Worm (Caenorhabditis elegans): ENCODE results near the gene odc-1.

odc-1 gene

ce11 chrV:6900173-6900638 is at the start of gene odc-1:
Gene odc-1 (minus strand): TSS chrV:6900223.
- TF ChIP-seq lin-35 (GFP tag; optimal IDR thresholded peaks at IDR 0.05) (peak in 1 of 2 experiments; percentile 17), dsc-1 (tag; optimal IDR thresholded peaks at IDR 0.05) (no peak), mab-9 (GFP tag; IDR thresholded peaks at IDR 0.05) (no peak), ceh-90 (tag; optimal IDR thresholded peaks at IDR 0.05) (no peak)

- TF ChIP-seq dpl-1 (GFP tag; optimal IDR thresholded peaks at IDR 0.05) = no peak
- no peak for TF ChIP-seq unc-86 (tag; optimal IDR thresholded peaks at IDR 0.05)
- no peak for TF ChIP-seq pax-3 (tag; optimal IDR thresholded peaks at IDR 0.05)
- no peak for TF ChIP-seq sptf-1 (tag; optimal IDR thresholded peaks at IDR 0.05)
- TF ChIP-seq unc-130 (tag; optimal IDR thresholded peaks at IDR 0.05) = no peak
- no peak for TF ChIP-seq hlh-4 (tag; optimal IDR thresholded peaks at IDR 0.05)
- no peak for TF ChIP-seq snpc-4 (tag; optimal IDR thresholded peaks at IDR 0.05)
- TF ChIP-seq tbx-2 (tag; optimal IDR thresholded peaks at IDR 0.05) = no peak
- no peak for TF ChIP-seq Y116A8C.19 (tag; optimal IDR thresholded peaks at IDR 0.05; ENCODE audit: borderline replicate concordance)
- no peak for TF ChIP-seq snu-23 (GFP tag; optimal IDR thresholded peaks at IDR 0.05)
- TF ChIP-seq aha-1 (tag; optimal IDR thresholded peaks at IDR 0.05) = no peak
- no peak for TF ChIP-seq ama-1 (optimal IDR thresholded peaks at IDR 0.05)
- no peak for TF ChIP-seq skn-1 (tag; optimal IDR thresholded peaks at IDR 0.05)
- no peak for TF ChIP-seq tlp-1 (tag; optimal IDR thresholded peaks at IDR 0.05)
- no peak for TF ChIP-seq unc-62 (GFP tag; optimal IDR thresholded peaks at IDR 0.05)
- TF ChIP-seq rnt-1 (tag; optimal IDR thresholded peaks at IDR 0.05) = no peak
Measured at ce11 chrV:6949770-6950169, 49.7 kb upstream of the odc-1 start, which contains the start of gene Y57E12B.11. Gene Y57E12B.11 (minus strand): TSS chrV:6949870.

- TF ChIP-seq unc-86 (tag; optimal IDR thresholded peaks at IDR 0.05) (no peak), nhr-77 (tag; optimal IDR thresholded peaks at IDR 0.05) (no peak), nhr-76 (tag; optimal IDR thresholded peaks at IDR 0.05) (no peak), nhr-12 (tag; optimal IDR thresholded peaks at IDR 0.05) (no peak), unc-98 (GFP tag; IDR thresholded peaks at IDR 0.05) (no peak), lsy-2 (tag; optimal IDR thresholded peaks at IDR 0.05) (no peak), mab-9 (GFP tag; IDR thresholded peaks at IDR 0.05) (no peak), nhr-85 (tag) (no peak), ets-5 (GFP tag; IDR thresholded peaks at IDR 0.05) (no peak), lin-39 (tag; optimal IDR thresholded peaks at IDR 0.05) (no peak), alr-1 (tag; optimal IDR thresholded peaks at IDR 0.05; ENCODE audit: borderline replicate concordance) (no peak), blmp-1 (tag; optimal IDR thresholded peaks at IDR 0.05) (no peak), mef-2 (tag; optimal IDR thresholded peaks at IDR 0.05) (no peak), egl-27 (tag; optimal IDR thresholded peaks at IDR 0.05) (no peak), lin-15B (tag; optimal IDR thresholded peaks at IDR 0.05) (no peak), ces-1 (GFP tag; optimal IDR thresholded peaks at IDR 0.05) (no peak), pqm-1 (tag; optimal IDR thresholded peaks at IDR 0.05) (no peak)
Measured at ce11 chrV:6948225-6948624, 48.2 kb upstream of the odc-1 start, which contains the start of gene Y57E12B.1. Gene Y57E12B.1 (plus strand): TSS chrV:6948525.

ce11 chrV:6947442-6947841 is 47.4 kb upstream of the odc-1 start, which contains the start of gene Y57E12B.4:
Gene Y57E12B.4 (minus strand): TSS chrV:6947542.
- no peak for TF ChIP-seq ceh-88 (GFP tag; IDR thresholded peaks at IDR 0.05)
- TF ChIP-seq fkh-4 (tag; optimal IDR thresholded peaks at IDR 0.05; ENCODE audit: borderline replicate concordance) = no peak
- no peak for TF ChIP-seq zag-1 (tag; optimal IDR thresholded peaks at IDR 0.05)
- no peak for TF ChIP-seq sox-4 (tag; optimal IDR thresholded peaks at IDR 0.05)
- no peak for TF ChIP-seq swsn-7 (tag; optimal IDR thresholded peaks at IDR 0.05)
- TF ChIP-seq nhr-71 (tag; optimal IDR thresholded peaks at IDR 0.05) = no peak
